Fruit fly (Drosophila melanogaster) whole organism, larva: ENCODE measurements around the gene Rtnl2.
A peak's percentile ranks its signal among the peaks of the same experiment; 100 is the strongest.

Experiments used
- noc ChIP-seq: fragments of 200-800 bp; sonication (Bioruptor generic); optimal IDR thresholded peaks from 3 replicates; lab custom pipeline; 2019; ENCODE audit warnings: missing biosample characterization, mild to moderate bottlenecking, missing genetic modification characterization, moderate library complexity

Rtnl2 gene

dm6 chr3R:7530184-7530821 lies at the start of gene Rtnl2, which contains the start of gene alphaTub84D:
Gene Rtnl2, minus strand, starts transcription at chr3R:7530241.
Gene alphaTub84D, plus strand, starts transcription at chr3R:7530753.
- TF ChIP-seq noc (tag; lab: Kevin White, UChicago) = no peak

- no peak for TF ChIP-seq noc (tag; lab: Kevin White, UChicago)
Observed at dm6 chr3R:7572237-7572636, 42.2 kb upstream of the Rtnl2 start.

dm6 chr3R:7551708-7552107 lies 21.7 kb upstream of the Rtnl2 start, which contains the start of gene CG45545:
Gene CG45545, plus strand, starts transcription at chr3R:7552008.
- no peak for TF ChIP-seq noc (tag; lab: Kevin White, UChicago)

dm6 chr3R:7548808-7549744 lies 19.0 kb upstream of the Rtnl2 start, which contains the start of gene alpha-Est1:
Gene alpha-Est1, minus strand, starts transcription at chr3R:7549124.
- TF ChIP-seq noc (tag; lab: Kevin White, UChicago) = peak; percentile 19

dm6 chr3R:7541145-7541860 lies 11.3 kb upstream of the Rtnl2 start, which contains the start of the genes alpha-Est3 and alpha-Est2:
Gene alpha-Est3, minus strand, starts transcription at chr3R:7541631.
Gene alpha-Est2, plus strand, starts transcription at chr3R:7541810.
- TF ChIP-seq noc (tag; lab: Kevin White, UChicago) = no peak

- TF ChIP-seq noc (tag; lab: Kevin White, UChicago) = no peak
Observed at dm6 chr3R:7538435-7538834, 8.4 kb upstream of the Rtnl2 start, which contains the start of gene alpha-Est4. Gene alpha-Est4, minus strand, starts transcription at chr3R:7538615.

dm6 chr3R:7536281-7536680 lies 6.2 kb upstream of the Rtnl2 start, which contains the start of gene alpha-Est5:
Gene alpha-Est5, minus strand, starts transcription at chr3R:7536390.
- no peak for TF ChIP-seq noc (tag; lab: Kevin White, UChicago)

dm6 chr3R:7535606-7536005 lies 5.6 kb upstream of the Rtnl2 start:
- no peak for TF ChIP-seq noc (tag; lab: Kevin White, UChicago)

dm6 chr3R:7528677-7529076 lies 1.4 kb downstream of the Rtnl2 start, which contains the start of gene alpha-Est6:
Gene alpha-Est6, minus strand, starts transcription at chr3R:7528777.
- no peak for TF ChIP-seq noc (tag; lab: Kevin White, UChicago)

dm6 chr3R:7524160-7524559 lies 5.9 kb downstream of the Rtnl2 start:
- peak; percentile 29 for TF ChIP-seq noc (tag; lab: Kevin White, UChicago)

dm6 chr3R:7523594-7523993 lies 6.4 kb downstream of the Rtnl2 start, which contains the start of gene alpha-Est7:
Gene alpha-Est7, minus strand, starts transcription at chr3R:7523753.
- no peak for TF ChIP-seq noc (tag; lab: Kevin White, UChicago)

dm6 chr3R:7522266-7522955 lies 7.6 kb downstream of the Rtnl2 start:
- TF ChIP-seq noc (tag; lab: Kevin White, UChicago) = peak; percentile 84

- no peak for TF ChIP-seq noc (tag; lab: Kevin White, UChicago)
Observed at dm6 chr3R:7519356-7519755, 10.7 kb downstream of the Rtnl2 start, which contains the start of gene Ubc84D. Gene Ubc84D, minus strand, starts transcription at chr3R:7519456.

- TF ChIP-seq noc (tag; lab: Kevin White, UChicago) = peak; percentile 70
Observed at dm6 chr3R:7515599-7516069, 14.4 kb downstream of the Rtnl2 start, which contains the start of gene alpha-Est8. Gene alpha-Est8, minus strand, starts transcription at chr3R:7515670.
